Fruit fly (Drosophila melanogaster) whole organism, embryonic: ENCODE measurements around the gene CG14958.

ENCODE experiments used
- Adf1 ChIP-seq: fragments of 200-800 bp; sonication (Bioruptor generic); IDR thresholded peaks from 2 replicates; pipeline ENCODE4 v1.3.6; 2022; ENCODE audit warnings: missing biosample characterization, missing genetic modification characterization
- CG10274 ChIP-seq: fragments of 200-800 bp; sonication (Bioruptor generic); optimal IDR thresholded peaks from 3 replicates; lab custom pipeline; 2017; ENCODE audit warnings: missing biosample characterization, mild to moderate bottlenecking, missing genetic modification characterization
- CG11247 ChIP-seq: fragments of 200-800 bp; sonication (Bioruptor generic); IDR thresholded peaks from 2 replicates; pipeline ENCODE4 v1.3.6; 2022; ENCODE audit warnings: missing biosample characterization, missing genetic modification characterization
- CG12104 ChIP-seq: fragments of 200-800 bp; sonication (Bioruptor generic); optimal IDR thresholded peaks from 3 replicates; lab custom pipeline; 2016; ENCODE audit warnings: missing biosample characterization, missing genetic modification characterization
- CG12155 ChIP-seq: fragments of 200-800 bp; sonication (Bioruptor generic); optimal IDR thresholded peaks from 3 replicates; lab custom pipeline; 2016; ENCODE audit warnings: missing biosample characterization, missing genetic modification characterization
- CG13624 ChIP-seq: fragments of 200-800 bp; sonication (Bioruptor generic); optimal IDR thresholded peaks from 2 replicates; lab custom pipeline; 2016; ENCODE audit warnings: missing biosample characterization, missing genetic modification characterization
- CG1647 ChIP-seq: fragments of 200-800 bp; sonication (Bioruptor generic); optimal IDR thresholded peaks from 3 replicates; lab custom pipeline; 2016; ENCODE audit warnings: missing biosample characterization, missing genetic modification characterization
- CG1832 ChIP-seq: fragments of 200-800 bp; sonication (Bioruptor generic); optimal IDR thresholded peaks from 2 replicates; lab custom pipeline; 2017; ENCODE audit warnings: missing biosample characterization, mild to moderate bottlenecking, missing genetic modification characterization, inconsistent platforms
- CG18476 ChIP-seq: fragments of 200-800 bp; sonication (Bioruptor generic); optimal IDR thresholded peaks from 2 replicates; lab custom pipeline; 2016; ENCODE audit warnings: missing biosample characterization, mild to moderate bottlenecking, missing genetic modification characterization
- CG2129 ChIP-seq: fragments of 200-800 bp; sonication (Bioruptor generic); IDR thresholded peaks from 2 replicates; pipeline ENCODE4 v1.3.6; 2022; ENCODE audit warnings: missing biosample characterization, missing genetic modification characterization; ENCODE audit not compliant: partially characterized antibody
- CG2712 ChIP-seq: fragments of 200-800 bp; optimal IDR thresholded peaks from 3 replicates; lab custom pipeline; 2019; ENCODE audit warnings: missing biosample characterization, mild to moderate bottlenecking, missing genetic modification characterization, moderate library complexity
- CG30431 ChIP-seq: fragments of 200-800 bp; sonication (Bioruptor generic); optimal IDR thresholded peaks from 2 replicates; lab custom pipeline; 2017; ENCODE audit warnings: missing biosample characterization, missing genetic modification characterization
- CG3838 ChIP-seq: fragments of 200-800 bp; sonication (Bioruptor generic); optimal IDR thresholded peaks from 3 replicates; lab custom pipeline; 2016; ENCODE audit warnings: missing biosample characterization, missing genetic modification characterization
- CG4282 ChIP-seq: fragments of 200-800 bp; sonication (Bioruptor generic); optimal IDR thresholded peaks from 2 replicates; lab custom pipeline; 2016; ENCODE audit warnings: missing biosample characterization, missing genetic modification characterization
- CG6791 ChIP-seq: fragments of 200-800 bp; sonication (Bioruptor generic); IDR thresholded peaks from 3 replicates; pipeline ENCODE4 v1.3.6; 2022; ENCODE audit warnings: missing biosample characterization, missing genetic modification characterization; ENCODE audit not compliant: partially characterized antibody
- CG7745 ChIP-seq: fragments of 200-800 bp; sonication (Bioruptor generic); optimal IDR thresholded peaks from 2 replicates; lab custom pipeline; 2018; ENCODE audit warnings: missing biosample characterization, mild to moderate bottlenecking, missing genetic modification characterization, moderate library complexity
- CoRest ChIP-seq: fragments of 200-800 bp; sonication (Bioruptor generic); optimal IDR thresholded peaks from 3 replicates; lab custom pipeline; 2018; ENCODE audit warnings: missing biosample characterization, mild to moderate bottlenecking, missing genetic modification characterization, moderate library complexity
- CrebB ChIP-seq: fragments of 200-800 bp; sonication (Bioruptor generic); optimal IDR thresholded peaks from 3 replicates; lab custom pipeline; 2018; ENCODE audit warnings: missing biosample characterization, mild to moderate bottlenecking, missing genetic modification characterization
- D19B ChIP-seq: fragments of 200-800 bp; sonication (Bioruptor generic); optimal IDR thresholded peaks from 2 replicates; lab custom pipeline; 2017; ENCODE audit warnings: missing biosample characterization, mild to moderate bottlenecking, missing genetic modification characterization
- Dip3 ChIP-seq: fragments of 200-800 bp; sonication (Bioruptor generic); optimal IDR thresholded peaks from 3 replicates; lab custom pipeline; 2016; ENCODE audit warnings: missing biosample characterization, missing genetic modification characterization
- E2f1 ChIP-seq: fragments of 200-800 bp; sonication (Bioruptor generic); IDR thresholded peaks from 2 replicates; pipeline ENCODE4 v1.3.6; 2022; ENCODE audit warnings: missing biosample characterization, missing genetic modification characterization
- Fer2 ChIP-seq: fragments of 200-800 bp; sonication (Bioruptor generic); optimal IDR thresholded peaks from 2 replicates; lab custom pipeline; 2018; ENCODE audit warnings: missing biosample characterization, mild to moderate bottlenecking, missing genetic modification characterization, moderate library complexity
- HHEX ChIP-seq: fragments of 200-800 bp; sonication (Bioruptor generic); optimal IDR thresholded peaks from 3 replicates; lab custom pipeline; 2017; ENCODE audit warnings: missing biosample characterization, mild to moderate bottlenecking, missing genetic modification characterization, missing genetic modification reagents
- Hey ChIP-seq: fragments of 200-800 bp; sonication (Bioruptor generic); optimal IDR thresholded peaks from 3 replicates; lab custom pipeline; 2018; ENCODE audit warnings: missing biosample characterization, mild to moderate bottlenecking, missing genetic modification characterization
- Lim3 ChIP-seq: fragments of 200-800 bp; sonication (Bioruptor generic); IDR thresholded peaks from 2 replicates; pipeline ENCODE4 v1.3.6; 2022; ENCODE audit warnings: missing biosample characterization, missing genetic modification characterization
- ac ChIP-seq: fragments of 200-800 bp; sonication (Bioruptor generic); optimal IDR thresholded peaks from 3 replicates; lab custom pipeline; 2017; ENCODE audit warnings: missing biosample characterization, mild to moderate bottlenecking, missing genetic modification characterization
- cato ChIP-seq: fragments of 200-800 bp; sonication (Bioruptor generic); optimal IDR thresholded peaks from 2 replicates; lab custom pipeline; 2016; ENCODE audit warnings: missing biosample characterization, missing genetic modification characterization, borderline replicate concordance
- chif ChIP-seq, 2 experiments: fragments of 200-800 bp; sonication (Bioruptor generic); optimal IDR thresholded peaks; 3 replicates each; lab custom pipeline; 2016; ENCODE audit warnings: missing biosample characterization in 2 of 2, missing genetic modification characterization in 2 of 2
- crc ChIP-seq: fragments of 200-800 bp; sonication (Bioruptor generic); optimal IDR thresholded peaks from 2 replicates; lab custom pipeline; 2016; ENCODE audit warnings: missing biosample characterization, missing genetic modification characterization
- disco-r ChIP-seq: fragments of 200-800 bp; sonication (Bioruptor generic); optimal IDR thresholded peaks from 2 replicates; lab custom pipeline; 2016; ENCODE audit warnings: missing biosample characterization, missing genetic modification characterization
- dmrt11E ChIP-seq: fragments of 200-800 bp; sonication (Bioruptor generic); optimal IDR thresholded peaks from 3 replicates; lab custom pipeline; 2018; ENCODE audit warnings: missing biosample characterization, mild to moderate bottlenecking, missing genetic modification characterization, moderate library complexity
- emc ChIP-seq: fragments of 200-800 bp; sonication (Bioruptor generic); optimal IDR thresholded peaks from 2 replicates; lab custom pipeline; 2016; ENCODE audit warnings: missing biosample characterization, missing genetic modification characterization
- ems ChIP-seq: fragments of 200-800 bp; sonication (Bioruptor generic); optimal IDR thresholded peaks from 3 replicates; lab custom pipeline; 2016; ENCODE audit warnings: missing biosample characterization, missing genetic modification characterization
- eve ChIP-seq, 2 experiments: fragments of >200 bp; optimal IDR thresholded peaks; 2 replicates each; lab custom pipeline; 2017; ENCODE audit warnings: missing biosample characterization in 2 of 2, missing genetic modification characterization in 2 of 2
- fu2 ChIP-seq: fragments of 200-800 bp; sonication (Bioruptor generic); optimal IDR thresholded peaks from 2 replicates; lab custom pipeline; 2016; ENCODE audit warnings: missing biosample characterization, missing genetic modification characterization
- grn ChIP-seq: fragments of 200-800 bp; sonication (Bioruptor generic); optimal IDR thresholded peaks from 3 replicates; lab custom pipeline; 2017; ENCODE audit warnings: missing biosample characterization, missing genetic modification characterization
- lmd ChIP-seq: fragments of 200-800 bp; sonication (Bioruptor generic); IDR thresholded peaks from 2 replicates; pipeline ENCODE4 v1.3.6; 2022; ENCODE audit warnings: missing biosample characterization, missing genetic modification characterization
- pb ChIP-seq: fragments of 200-800 bp; sonication (Bioruptor generic); optimal IDR thresholded peaks from 3 replicates; lab custom pipeline; 2016; ENCODE audit warnings: missing biosample characterization, missing genetic modification characterization
- phol ChIP-seq: fragments of 200-800 bp; sonication (Bioruptor generic); optimal IDR thresholded peaks from 3 replicates; lab custom pipeline; 2018; ENCODE audit warnings: missing biosample characterization, mild to moderate bottlenecking, missing genetic modification characterization, moderate library complexity
- pita ChIP-seq: fragments of 200-800 bp; sonication (Bioruptor generic); optimal IDR thresholded peaks from 2 replicates; lab custom pipeline; 2017; ENCODE audit warnings: missing biosample characterization, mild to moderate bottlenecking, missing genetic modification characterization
- pros ChIP-seq: fragments of 200-800 bp; sonication (Bioruptor generic); optimal IDR thresholded peaks from 3 replicates; lab custom pipeline; 2019; ENCODE audit warnings: missing biosample characterization, mild to moderate bottlenecking, missing genetic modification characterization, moderate library complexity
- pum ChIP-seq: fragments of 200-800 bp; sonication (Bioruptor generic); optimal IDR thresholded peaks from 2 replicates; lab custom pipeline; 2016; ENCODE audit warnings: missing biosample characterization, missing genetic modification characterization
- ro ChIP-seq: fragments of 200-800 bp; sonication (Bioruptor generic); IDR thresholded peaks from 2 replicates; pipeline ENCODE4 v1.3.6; 2022; ENCODE audit warnings: missing biosample characterization, missing genetic modification characterization
- slp2 ChIP-seq: fragments of 200-800 bp; sonication (Bioruptor generic); optimal IDR thresholded peaks from 2 replicates; lab custom pipeline; 2016; ENCODE audit warnings: missing biosample characterization, missing genetic modification characterization
- so ChIP-seq: fragments of 200-800 bp; sonication (Bioruptor generic); IDR thresholded peaks from 3 replicates; pipeline ENCODE4 v1.3.6; 2022; ENCODE audit warnings: missing biosample characterization, missing genetic modification characterization
- sr ChIP-seq: fragments of 200-800 bp; sonication (Bioruptor generic); IDR thresholded peaks from 3 replicates; pipeline ENCODE4 v1.3.6; 2022; ENCODE audit warnings: missing biosample characterization, missing genetic modification characterization
- stc ChIP-seq: fragments of 200-800 bp; sonication (Bioruptor generic); IDR thresholded peaks from 2 replicates; pipeline ENCODE4 v1.3.6; 2022; ENCODE audit warnings: missing biosample characterization, missing genetic modification characterization
- stwl ChIP-seq: fragments of 200-800 bp; sonication (Bioruptor generic); optimal IDR thresholded peaks from 3 replicates; lab custom pipeline; 2018; ENCODE audit warnings: missing biosample characterization, mild to moderate bottlenecking, missing genetic modification characterization, moderate library complexity
- vvl ChIP-seq: fragments of 200-800 bp; sonication (Bioruptor generic); IDR thresholded peaks from 2 replicates; pipeline ENCODE4 v1.3.6; 2022; ENCODE audit warnings: missing biosample characterization, missing genetic modification characterization
- wdn ChIP-seq: fragments of 200-800 bp; sonication (Bioruptor generic); IDR thresholded peaks from 2 replicates; pipeline ENCODE4 v1.3.6; 2022; ENCODE audit warnings: missing biosample characterization, missing genetic modification characterization
- zfh1 ChIP-seq: fragments of 200-800 bp; sonication (Bioruptor generic); IDR thresholded peaks from 3 replicates; pipeline ENCODE4 v1.3.6; 2022; ENCODE audit warnings: missing biosample characterization, missing genetic modification characterization

Gene CG14958

dm6 chr3L:3149060-3149872, 40.5 kb upstream of the CG14958 start (continued):
- TF ChIP-seq dmrt11E (tag; lab: Kevin White, UChicago) = no peak
- TF ChIP-seq pros (GFP tag; lab: Kevin White, UChicago) = peak; percentile 90
- TF ChIP-seq HHEX = peak; percentile 16
- TF ChIP-seq disco-r (GFP tag; lab: Kevin White, UChicago) = no peak
- TF ChIP-seq CG2129 = no peak
- TF ChIP-seq grn (GFP tag; lab: Kevin White, UChicago) = no peak
- TF ChIP-seq CG1832 = peak; percentile 82
- TF ChIP-seq CG13624 = peak; percentile 72
- no peak for TF ChIP-seq CrebB (tag; lab: Kevin White, UChicago)
- TF ChIP-seq CG6791 = no peak
- TF ChIP-seq CG11247 (GFP tag; lab: Robert Waterston, UW) = no peak
- TF ChIP-seq CG30431 (GFP tag; lab: Kevin White, UChicago) = no peak
- TF ChIP-seq stwl (tag; lab: Kevin White, UChicago) = no peak
- no peak for TF ChIP-seq pum (GFP tag; lab: Kevin White, UChicago)
- TF ChIP-seq fu2 (GFP tag; lab: Kevin White, UChicago) = no peak
- TF ChIP-seq pita (GFP tag; lab: Kevin White, UChicago) = no peak
- no peak for TF ChIP-seq eve (GFP tag; optimal IDR thresholded peaks at IDR 0.05; lab: Kevin White, UChicago)
- TF ChIP-seq Lim3 = no peak
- TF ChIP-seq CG3838 (GFP tag; lab: Kevin White, UChicago) = no peak
- TF ChIP-seq Hey (tag; lab: Kevin White, UChicago) = no peak
- no peak for TF ChIP-seq ro (GFP tag; lab: Robert Waterston, UW)
- no peak for TF ChIP-seq ems (GFP tag; lab: Kevin White, UChicago)
- peak; percentile 65; the same call in 2 of the 3 replicates for TF ChIP-seq so
- peak; percentile 33; the same call in 1 of the 2 replicates for TF ChIP-seq vvl (GFP tag; lab: Robert Waterston, UW)
- no peak for TF ChIP-seq Fer2 (tag; lab: Kevin White, UChicago)
- TF ChIP-seq ac (GFP tag; lab: Kevin White, UChicago) = no peak
- no peak for TF ChIP-seq chif (GFP tag; optimal IDR thresholded peaks at IDR 0.05; lab: Kevin White, UChicago)
- TF ChIP-seq CG2712 (tag; lab: Kevin White, UChicago) = no peak
- no peak for TF ChIP-seq CG1647 (GFP tag; lab: Kevin White, UChicago)
- no peak for TF ChIP-seq stc
- TF ChIP-seq CG12104 (GFP tag; lab: Kevin White, UChicago) = no peak
- TF ChIP-seq CG12155 = no peak
- TF ChIP-seq phol (tag; lab: Kevin White, UChicago) = no peak
- TF ChIP-seq lmd (GFP tag; lab: Robert Waterston, UW) = no peak
- no peak for TF ChIP-seq cato (GFP tag; lab: Kevin White, UChicago)
- no peak for TF ChIP-seq CG4282 (GFP tag; lab: Kevin White, UChicago)
- 0 out of 3 replicates have a peak, but pooled peaks have one; percentile 32 for TF ChIP-seq zfh1 (GFP tag; lab: Robert Waterston, UW)
- no peak for TF ChIP-seq wdn (GFP tag; lab: Robert Waterston, UW)
- no peak for TF ChIP-seq slp2 (GFP tag; lab: Kevin White, UChicago)
- TF ChIP-seq CG10274 (GFP tag; lab: Kevin White, UChicago) = no peak
- TF ChIP-seq CG7745 = no peak
- TF ChIP-seq E2f1 = no peak
- TF ChIP-seq crc (GFP tag; lab: Kevin White, UChicago) = no peak
- TF ChIP-seq CG18476 (GFP tag; lab: Kevin White, UChicago) = no peak
- no peak for TF ChIP-seq CoRest (tag; lab: Kevin White, UChicago)
- peak; percentile 86 for TF ChIP-seq sr (GFP tag; lab: Robert Waterston, UW)
- TF ChIP-seq pb (GFP tag; lab: Kevin White, UChicago) = no peak
- no peak for TF ChIP-seq Dip3
- peak; percentile 84 for TF ChIP-seq Adf1 (GFP tag; lab: Robert Waterston, UW)
- TF ChIP-seq D19B (GFP tag; lab: Kevin White, UChicago) = no peak
- no peak for TF ChIP-seq emc
